Worm (Caenorhabditis elegans) whole organism, L1 larva: ENCODE measurements around the gene ptr-6.

Experiments
- C16A3.4 ChIP-seq: fragments of 150-350 bp; optimal IDR thresholded peaks from 2 replicates; lab custom pipeline; 2014; ENCODE audit warnings: missing biosample characterization, missing genetic modification characterization
- lin-13 ChIP-seq: fragments of 150-350 bp; optimal IDR thresholded peaks from 2 replicates; lab custom pipeline; 2014; ENCODE audit warnings: missing biosample characterization, missing genetic modification reagents, missing genetic modification characterization
- nhr-76 ChIP-seq: sonication (generic microtip); optimal IDR thresholded peaks from 2 replicates; lab custom pipeline; 2017; ENCODE audit warnings: missing biosample characterization, missing genetic modification characterization
- snu-23 ChIP-seq: sonication (generic microtip); optimal IDR thresholded peaks from 2 replicates; lab custom pipeline; 2016; ENCODE audit warnings: missing genetic modification characterization, missing compliant biosample characterization
- unc-130 ChIP-seq: fragments of 150-350 bp; optimal IDR thresholded peaks from 2 replicates; lab custom pipeline; 2017; ENCODE audit warnings: missing biosample characterization, missing genetic modification characterization, inconsistent platforms
- ztf-4 ChIP-seq: fragments of 150-350 bp; optimal IDR thresholded peaks from 2 replicates; lab custom pipeline; 2014; ENCODE audit warnings: missing biosample characterization, missing genetic modification characterization

DNA sequence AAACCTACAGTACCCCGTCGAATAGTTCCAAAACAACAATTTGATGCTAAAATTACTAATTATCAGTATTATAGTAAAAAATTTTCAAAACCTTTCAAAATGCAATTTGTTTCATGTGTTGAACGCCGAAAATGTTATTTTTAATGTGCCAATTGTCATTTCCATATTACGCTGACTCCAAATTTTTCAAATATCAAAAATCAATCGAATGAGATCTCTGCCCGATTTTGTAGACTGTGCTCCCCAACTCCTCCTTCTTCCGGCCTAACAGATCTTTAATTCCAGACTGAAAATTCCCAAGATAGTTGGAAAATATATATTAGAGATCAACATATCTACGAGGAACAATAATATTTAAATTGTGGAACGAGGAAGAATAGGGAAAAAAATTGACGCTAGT, 31.1 kb upstream of the ptr-6 start:
- no peak for TF ChIP-seq C16A3.4
- no peak for TF ChIP-seq ztf-4 (tag; lab: Kevin White, UChicago)
- no peak for TF ChIP-seq unc-130 (tag; lab: Kevin White, UChicago)
- no peak for TF ChIP-seq snu-23 (GFP tag; lab: Kevin White, UChicago)
- no peak for TF ChIP-seq lin-13 (GFP tag; lab: Kevin White, UChicago)
- TF ChIP-seq nhr-76 (tag; lab: Kevin White, UChicago), result no peak
